Fruit fly (Drosophila melanogaster): Measurements from ENCODE around the gene hb.

DNA sequence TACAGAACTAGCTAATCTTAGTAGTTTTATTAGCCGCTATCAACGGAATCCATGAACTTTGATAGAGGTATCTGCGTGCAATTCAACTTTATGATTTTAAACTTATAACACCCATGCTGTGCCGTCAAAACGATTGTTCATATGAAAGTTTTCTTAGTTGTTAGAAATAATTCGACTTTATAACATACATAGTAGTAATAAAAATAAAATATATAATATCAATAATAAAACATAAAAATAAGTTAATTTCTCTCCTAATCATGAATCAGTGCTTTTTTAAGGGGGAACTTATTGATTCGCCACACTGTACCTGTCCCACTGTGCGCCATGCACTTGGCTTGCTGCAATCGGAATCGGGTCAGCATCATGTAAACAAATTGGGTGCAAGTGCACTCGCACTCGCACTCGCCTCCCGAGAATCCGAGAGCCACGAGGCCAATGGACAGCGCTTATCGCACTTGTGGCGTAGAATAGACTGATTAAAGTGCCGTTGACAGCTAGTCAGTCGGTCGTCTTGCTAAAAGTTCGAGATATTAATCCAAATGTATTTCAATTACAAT, 14.3 kb upstream of the hb start:
- TF ChIP-seq ttk (optimal IDR thresholded peaks at IDR 0.05), result no peak
- TF ChIP-seq psq (optimal IDR thresholded peaks at IDR 0.05), result no peak
- TF ChIP-seq insv (optimal IDR thresholded peaks at IDR 0.05), result no peak

Measured in Kc167 (cell line).